Worm (Caenorhabditis elegans) whole organism, late embryonic: ENCODE data around the gene C01G5.9.

Experiments used
- ceh-24 ChIP-seq: sonication (generic microtip); optimal IDR thresholded peaks from 2 replicates; lab custom pipeline; 2016; ENCODE audit warnings: mild to moderate bottlenecking, missing genetic modification characterization, missing compliant biosample characterization
- ceh-6 ChIP-seq: fragments of 200-800 bp; sonication (Bioruptor generic); optimal IDR thresholded peaks from 2 replicates; lab custom pipeline; 2018; ENCODE audit warnings: mild to moderate bottlenecking, missing genetic modification characterization, missing compliant biosample characterization
- elt-2 ChIP-seq: sonication (generic microtip); optimal IDR thresholded peaks from 2 replicates; lab custom pipeline; 2016; ENCODE audit warnings: missing genetic modification reagents, missing genetic modification characterization, missing compliant biosample characterization
- fkh-10 ChIP-seq: fragments of 150-350 bp; optimal IDR thresholded peaks from 2 replicates; lab custom pipeline; 2014; ENCODE audit warnings: missing biosample characterization, missing genetic modification reagents, missing genetic modification characterization
- fkh-6 ChIP-seq: sonication (generic microtip); optimal IDR thresholded peaks from 2 replicates; lab custom pipeline; 2016; ENCODE audit warnings: missing genetic modification characterization, missing compliant biosample characterization
- pax-1 ChIP-seq: fragments of 150-350 bp; optimal IDR thresholded peaks from 2 replicates; lab custom pipeline; 2014; ENCODE audit warnings: missing biosample characterization, missing genetic modification characterization
- pha-4 ChIP-seq: fragments of 150-350 bp; optimal IDR thresholded peaks from 2 replicates; lab custom pipeline; 2018; ENCODE audit warnings: missing biosample characterization, missing genetic modification reagents, missing genetic modification characterization
- sox-4 ChIP-seq: sonication (generic microtip); optimal IDR thresholded peaks from 2 replicates; lab custom pipeline; 2017; ENCODE audit warnings: mild to moderate bottlenecking, missing genetic modification characterization, inconsistent platforms, missing compliant biosample characterization
- ttx-3 ChIP-seq: sonication (generic microtip); optimal IDR thresholded peaks from 2 replicates; lab custom pipeline; 2016; ENCODE audit warnings: missing genetic modification reagents, missing genetic modification characterization, missing compliant biosample characterization
- unc-3 ChIP-seq, 2 experiments: fragments of 200-800 bp in 1 of 2; sonication (Bioruptor generic) in 1 of 2; sonication (generic microtip) in 1 of 2; conservative IDR thresholded peaks in 1 of 2; optimal IDR thresholded peaks in 1 of 2; 2 replicates each; pipeline versions ENCODE4 v1.3.6 to Lab custom; 2016 to 2022; ENCODE audit warnings: missing compliant biosample characterization in 2 of 2, missing genetic modification characterization in 2 of 2, missing genetic modification reagents in 1 of 2

DNA sequence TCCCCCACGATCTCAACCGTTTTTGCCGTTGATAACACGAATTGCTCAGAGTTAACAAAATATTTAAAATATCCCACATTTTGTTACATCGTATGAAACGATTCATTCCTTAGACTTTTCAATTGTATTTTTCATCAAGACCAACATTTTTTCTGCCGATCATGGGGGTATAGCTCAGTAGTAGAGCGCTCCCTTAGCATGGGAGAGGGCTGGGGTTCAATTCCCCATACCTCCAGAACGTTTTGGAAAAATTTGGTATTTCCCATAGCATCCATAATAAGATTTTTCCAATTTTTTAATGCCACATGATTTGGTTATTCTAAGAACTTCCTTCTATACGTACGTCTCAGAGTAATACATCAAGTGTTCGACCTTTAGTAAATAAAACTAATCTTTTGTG lies 42.3 kb downstream of the C01G5.9 start:
- TF ChIP-seq fkh-10 (GFP tag; lab: Kevin White, UChicago) (no peak), unc-3 (GFP tag; conservative IDR thresholded peaks at IDR 0.05; lab: Robert Waterston, UW) (no peak), unc-3 (tag; optimal IDR thresholded peaks at IDR 0.05; lab: Kevin White, UChicago) (no peak), ceh-6 (GFP tag; lab: Kevin White, UChicago) (no peak), elt-2 (no peak), pax-1 (no peak), pha-4 (tag; lab: Kevin White, UChicago) (no peak), ceh-24 (tag; lab: Kevin White, UChicago) (no peak), fkh-6 (tag; lab: Kevin White, UChicago) (no peak), sox-4 (tag; lab: Kevin White, UChicago) (no peak), ttx-3 (no peak)
